Fruit fly (Drosophila melanogaster) whole organism, embryonic: ENCODE data around the gene da.

Source experiments
- Bteb2 ChIP-seq: fragments of 200-800 bp; sonication (Bioruptor generic); optimal IDR thresholded peaks from 2 replicates; lab custom pipeline; 2016; ENCODE audit warnings: missing biosample characterization, missing genetic modification characterization
- CG10209 ChIP-seq: fragments of 200-800 bp; sonication (Bioruptor generic); optimal IDR thresholded peaks from 3 replicates; lab custom pipeline; 2017; ENCODE audit warnings: missing biosample characterization, mild to moderate bottlenecking, missing genetic modification characterization, missing genetic modification reagents
- CG12659 ChIP-seq: fragments of 200-800 bp; sonication (Bioruptor generic); optimal IDR thresholded peaks from 3 replicates; lab custom pipeline; 2017; ENCODE audit warnings: mild to moderate bottlenecking, missing biosample characterization, missing genetic modification reagents, missing genetic modification characterization
- CG12942 ChIP-seq: fragments of 200-800 bp; sonication (Bioruptor generic); optimal IDR thresholded peaks from 3 replicates; lab custom pipeline; 2016; ENCODE audit warnings: missing biosample characterization, missing genetic modification characterization
- CG15073 ChIP-seq: fragments of 200-800 bp; sonication (Bioruptor generic); optimal IDR thresholded peaks from 2 replicates; lab custom pipeline; 2016; ENCODE audit warnings: missing biosample characterization, missing genetic modification characterization
- CG2202 ChIP-seq: fragments of 200-800 bp; sonication (Bioruptor generic); optimal IDR thresholded peaks from 2 replicates; lab custom pipeline; 2018; ENCODE audit warnings: missing biosample characterization, mild to moderate bottlenecking, missing genetic modification characterization
- CG30403 ChIP-seq: fragments of 200-800 bp; sonication (Bioruptor generic); optimal IDR thresholded peaks from 3 replicates; lab custom pipeline; 2016; ENCODE audit warnings: missing biosample characterization, missing genetic modification characterization
- CG31441 ChIP-seq: fragments of 200-800 bp; sonication (Bioruptor generic); IDR thresholded peaks from 2 replicates; pipeline ENCODE4 v1.3.6; 2022; ENCODE audit warnings: missing biosample characterization, missing genetic modification characterization
- CG32772 ChIP-seq: fragments of 200-800 bp; sonication (Bioruptor generic); IDR thresholded peaks from 2 replicates; pipeline ENCODE4 v1.3.6; 2022; ENCODE audit warnings: missing biosample characterization, missing genetic modification characterization
- CG33557 ChIP-seq: fragments of 200-800 bp; sonication (Bioruptor generic); optimal IDR thresholded peaks from 2 replicates; lab custom pipeline; 2019; ENCODE audit warnings: missing biosample characterization, mild to moderate bottlenecking, missing genetic modification characterization, moderate library complexity
- CG3407 ChIP-seq: fragments of 200-800 bp; sonication (Bioruptor generic); optimal IDR thresholded peaks from 2 replicates; lab custom pipeline; 2018; ENCODE audit warnings: missing biosample characterization, mild to moderate bottlenecking, missing genetic modification characterization
- CG5180 ChIP-seq: fragments of 200-800 bp; sonication (Bioruptor generic); optimal IDR thresholded peaks from 3 replicates; lab custom pipeline; 2017; ENCODE audit warnings: missing biosample characterization, missing genetic modification characterization, mild to moderate bottlenecking, moderate library complexity, missing genetic modification reagents
- CG5245 ChIP-seq: fragments of 200-800 bp; sonication (Bioruptor generic); optimal IDR thresholded peaks from 3 replicates; lab custom pipeline; 2016; ENCODE audit warnings: missing biosample characterization, missing genetic modification characterization
- CG6654 ChIP-seq: fragments of 200-800 bp; sonication (Bioruptor generic); optimal IDR thresholded peaks from 2 replicates; lab custom pipeline; 2017; ENCODE audit warnings: missing biosample characterization, mild to moderate bottlenecking, missing genetic modification characterization
- CG6791 ChIP-seq: fragments of 200-800 bp; sonication (Bioruptor generic); IDR thresholded peaks from 3 replicates; pipeline ENCODE4 v1.3.6; 2022; ENCODE audit warnings: missing biosample characterization, missing genetic modification characterization; ENCODE audit not compliant: partially characterized antibody
- CG7556 ChIP-seq: fragments of 200-800 bp; sonication (Bioruptor generic); optimal IDR thresholded peaks from 2 replicates; lab custom pipeline; 2017; ENCODE audit warnings: missing biosample characterization, mild to moderate bottlenecking, missing genetic modification characterization
- CG7963 ChIP-seq: fragments of 200-800 bp; sonication (Bioruptor generic); IDR thresholded peaks from 3 replicates; pipeline ENCODE4 v1.3.6; 2022; ENCODE audit warnings: missing biosample characterization, missing genetic modification characterization; ENCODE audit not compliant: partially characterized antibody
- CG9727 ChIP-seq: fragments of 200-800 bp; sonication (Bioruptor generic); optimal IDR thresholded peaks from 3 replicates; lab custom pipeline; 2017; ENCODE audit warnings: missing biosample characterization, mild to moderate bottlenecking, missing genetic modification characterization
- CG9817 ChIP-seq: fragments of 200-800 bp; sonication (Bioruptor generic); optimal IDR thresholded peaks from 2 replicates; lab custom pipeline; 2018; ENCODE audit warnings: missing biosample characterization, mild to moderate bottlenecking, missing genetic modification characterization, moderate library complexity
- Dbx ChIP-seq: fragments of 200-800 bp; sonication (Bioruptor generic); IDR thresholded peaks from 3 replicates; pipeline ENCODE4 v1.3.6; 2022; ENCODE audit warnings: missing biosample characterization, missing genetic modification characterization
- Ets97D ChIP-seq: fragments of 200-800 bp; sonication (Bioruptor generic); optimal IDR thresholded peaks from 3 replicates; lab custom pipeline; 2016; ENCODE audit warnings: missing biosample characterization, missing genetic modification characterization
- HLH3B ChIP-seq: fragments of 200-800 bp; sonication (Bioruptor generic); IDR thresholded peaks from 2 replicates; pipeline ENCODE4 v1.3.6; 2022; ENCODE audit warnings: missing biosample characterization, missing genetic modification characterization
- Myb ChIP-seq: fragments of 200-800 bp; sonication (Bioruptor generic); optimal IDR thresholded peaks from 2 replicates; lab custom pipeline; 2016; ENCODE audit warnings: missing biosample characterization, missing genetic modification characterization
- Nf-YB ChIP-seq: fragments of 200-800 bp; sonication (Bioruptor generic); optimal IDR thresholded peaks from 3 replicates; lab custom pipeline; 2019; ENCODE audit warnings: missing biosample characterization, mild to moderate bottlenecking, missing genetic modification characterization, moderate library complexity
- Rfx ChIP-seq: fragments of 200-800 bp; sonication (Bioruptor generic); IDR thresholded peaks from 2 replicates; pipeline ENCODE4 v1.3.6; 2022; ENCODE audit warnings: missing biosample characterization, missing genetic modification characterization
- Sin3A ChIP-seq: fragments of >200 bp; optimal IDR thresholded peaks from 2 replicates; lab custom pipeline; 2018
- Spps ChIP-seq: fragments of 200-800 bp; sonication (Bioruptor generic); optimal IDR thresholded peaks from 2 replicates; lab custom pipeline; 2018; ENCODE audit warnings: missing biosample characterization, mild to moderate bottlenecking, missing genetic modification characterization
- chinmo ChIP-seq: fragments of 200-800 bp; sonication (Bioruptor generic); IDR thresholded peaks from 4 replicates; pipeline ENCODE4 v1.3.6; 2022; ENCODE audit warnings: missing biosample characterization, missing genetic modification characterization; ENCODE audit not compliant: partially characterized antibody
- crol ChIP-seq: fragments of 200-800 bp; sonication (Bioruptor generic); IDR thresholded peaks from 2 replicates; pipeline ENCODE4 v1.3.6; 2022; ENCODE audit warnings: missing biosample characterization, missing genetic modification characterization
- dati ChIP-seq: fragments of 200-800 bp; sonication (Bioruptor generic); IDR thresholded peaks from 2 replicates; pipeline ENCODE4 v1.3.6; 2022; ENCODE audit warnings: missing biosample characterization, missing genetic modification characterization
- dm ChIP-seq: fragments of 200-800 bp; sonication (Bioruptor generic); optimal IDR thresholded peaks from 3 replicates; lab custom pipeline; 2016; ENCODE audit warnings: missing biosample characterization, missing genetic modification characterization
- exex ChIP-seq: fragments of 200-800 bp; sonication (Bioruptor generic); optimal IDR thresholded peaks from 4 replicates; lab custom pipeline; 2018; ENCODE audit warnings: missing biosample characterization, mild to moderate bottlenecking, missing genetic modification characterization, moderate library complexity
- fd102C ChIP-seq: fragments of 200-800 bp; sonication (Bioruptor generic); optimal IDR thresholded peaks from 2 replicates; lab custom pipeline; 2018; ENCODE audit warnings: missing biosample characterization, mild to moderate bottlenecking, missing genetic modification characterization, moderate library complexity
- fd3F ChIP-seq: fragments of 200-800 bp; sonication (Bioruptor generic); optimal IDR thresholded peaks from 2 replicates; lab custom pipeline; 2018; ENCODE audit warnings: missing biosample characterization, mild to moderate bottlenecking, missing genetic modification characterization, moderate library complexity
- gcm2 ChIP-seq: fragments of 200-800 bp; sonication (Bioruptor generic); optimal IDR thresholded peaks from 2 replicates; lab custom pipeline; 2016; ENCODE audit warnings: missing biosample characterization, missing genetic modification characterization
- h ChIP-seq: fragments of >200 bp; optimal IDR thresholded peaks from 2 replicates; lab custom pipeline; 2017
- insv ChIP-seq, 2 experiments: fragments of 200-800 bp; sonication (Bioruptor generic); optimal IDR thresholded peaks; 3 replicates each; lab custom pipeline; 2016 to 2018; ENCODE audit warnings: missing biosample characterization in 2 of 2, missing genetic modification characterization in 2 of 2
- jumu ChIP-seq: fragments of 200-800 bp; sonication (Bioruptor generic); optimal IDR thresholded peaks from 3 replicates; lab custom pipeline; 2016; ENCODE audit warnings: missing biosample characterization, missing genetic modification characterization
- lola ChIP-seq, 3 experiments: fragments of >200 bp in 2 of 3; fragments of 200-800 bp in 1 of 3; sonication (Bioruptor generic) in 1 of 3; optimal IDR thresholded peaks; 2 replicates each; lab custom pipeline; 2017 to 2019; ENCODE audit warnings: missing biosample characterization in 3 of 3, missing genetic modification characterization in 3 of 3, mild to moderate bottlenecking in 1 of 3, moderate library complexity in 1 of 3
- luna ChIP-seq: fragments of 200-800 bp; sonication (Bioruptor generic); optimal IDR thresholded peaks from 2 replicates; lab custom pipeline; 2016; ENCODE audit warnings: missing biosample characterization, missing genetic modification characterization
- nom ChIP-seq: fragments of 200-800 bp; sonication (Bioruptor generic); optimal IDR thresholded peaks from 2 replicates; lab custom pipeline; 2017; ENCODE audit warnings: missing biosample characterization, missing genetic modification characterization, mild to moderate bottlenecking, moderate library complexity, missing genetic modification reagents
- odd ChIP-seq: fragments of 200-800 bp; sonication (Bioruptor generic); optimal IDR thresholded peaks from 2 replicates; lab custom pipeline; 2017; ENCODE audit warnings: missing biosample characterization, mild to moderate bottlenecking, missing genetic modification characterization
- phol ChIP-seq: fragments of 200-800 bp; sonication (Bioruptor generic); optimal IDR thresholded peaks from 3 replicates; lab custom pipeline; 2018; ENCODE audit warnings: missing biosample characterization, mild to moderate bottlenecking, missing genetic modification characterization, moderate library complexity
- run ChIP-seq: fragments of 200-800 bp; sonication (Bioruptor generic); optimal IDR thresholded peaks from 3 replicates; lab custom pipeline; 2018; ENCODE audit warnings: missing biosample characterization, mild to moderate bottlenecking, missing genetic modification characterization
- scrt ChIP-seq: fragments of 200-800 bp; sonication (Bioruptor generic); optimal IDR thresholded peaks from 2 replicates; lab custom pipeline; 2018; ENCODE audit warnings: missing biosample characterization, mild to moderate bottlenecking, missing genetic modification characterization, moderate library complexity
- sd ChIP-seq: fragments of 200-800 bp; sonication (Bioruptor generic); optimal IDR thresholded peaks from 3 replicates; lab custom pipeline; 2018; ENCODE audit warnings: missing biosample characterization, mild to moderate bottlenecking, missing genetic modification characterization, moderate library complexity
- sna ChIP-seq: fragments of 200-800 bp; sonication (Bioruptor generic); IDR thresholded peaks from 2 replicates; pipeline ENCODE4 v1.3.6; 2022; ENCODE audit warnings: missing biosample characterization, missing genetic modification characterization; ENCODE audit not compliant: partially characterized antibody
- wdn ChIP-seq: fragments of 200-800 bp; sonication (Bioruptor generic); IDR thresholded peaks from 2 replicates; pipeline ENCODE4 v1.3.6; 2022; ENCODE audit warnings: missing biosample characterization, missing genetic modification characterization
- wor ChIP-seq: fragments of 200-800 bp; sonication (Bioruptor generic); IDR thresholded peaks from 2 replicates; pipeline ENCODE4 v1.3.6; 2022; ENCODE audit warnings: missing biosample characterization, missing genetic modification characterization
- zen ChIP-seq: fragments of 200-800 bp; sonication (Bioruptor generic); optimal IDR thresholded peaks from 3 replicates; lab custom pipeline; 2018; ENCODE audit warnings: missing biosample characterization, mild to moderate bottlenecking, missing genetic modification characterization, moderate library complexity

da gene

DNA sequence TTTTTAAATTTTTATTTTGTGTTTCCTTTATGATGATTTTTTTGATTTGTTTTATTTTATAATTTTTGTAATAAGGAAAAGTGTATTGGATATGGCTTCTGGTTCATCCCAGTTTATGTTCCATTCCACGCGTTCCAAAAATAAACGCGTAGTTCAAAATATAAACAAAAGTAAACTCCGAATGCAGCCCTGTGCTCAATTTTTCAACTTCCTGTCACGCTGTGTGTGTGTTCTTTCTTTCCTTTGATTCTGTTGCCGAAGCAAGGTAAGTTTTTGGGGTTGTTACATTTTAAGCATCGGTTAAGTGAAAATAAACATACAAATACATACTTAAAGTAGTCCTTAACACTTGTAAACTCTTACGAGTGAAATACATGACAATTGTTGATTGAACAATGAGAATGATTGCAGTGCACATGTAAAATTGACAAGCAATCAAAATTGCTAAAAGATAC lies 20.2 kb downstream of the da start, which contains the start of the genes Ip259 and RpS27A (continued):
- TF ChIP-seq Myb (GFP tag; lab: Kevin White, UChicago): peak; percentile 42
- no peak for TF ChIP-seq h (lab: Kevin White, UChicago)
- TF ChIP-seq phol (tag; lab: Kevin White, UChicago): peak; percentile 85
- no peak for TF ChIP-seq CG7556
- TF ChIP-seq luna: peak; percentile 56
- TF ChIP-seq CG12659 (GFP tag; lab: Kevin White, UChicago): peak; percentile 90
- TF ChIP-seq Dbx (GFP tag; lab: Robert Waterston, UW): peak; percentile 88
- peak; percentile 7 for TF ChIP-seq CG5245
- peak; percentile 58 for TF ChIP-seq Nf-YB
- TF ChIP-seq CG6791: no peak
- TF ChIP-seq CG6654: peak; percentile 22
- peak; percentile 65 for TF ChIP-seq odd (GFP tag; lab: Kevin White, UChicago)
- peak; percentile 70 for TF ChIP-seq CG3407 (GFP tag; lab: Kevin White, UChicago)
- TF ChIP-seq Ets97D (GFP tag; lab: Kevin White, UChicago): peak; percentile 99
- TF ChIP-seq insv (GFP tag; optimal IDR thresholded peaks at IDR 0.05; lab: Kevin White, UChicago): peak in 1 of 2 experiments; percentile 62
- no peak for TF ChIP-seq sd (tag; lab: Kevin White, UChicago)
- peak; percentile 86; the same call in 1 of the 2 replicates for TF ChIP-seq Rfx
- TF ChIP-seq wor (GFP tag; lab: Robert Waterston, UW): no peak
- peak; percentile 10 for TF ChIP-seq gcm2 (GFP tag; lab: Kevin White, UChicago)
- TF ChIP-seq Sin3A (lab: Kevin White, UChicago): no peak
- peak; percentile 73; the same call in 1 of the 2 replicates for TF ChIP-seq HLH3B (GFP tag; lab: Robert Waterston, UW)
- peak; percentile 80 for TF ChIP-seq CG10209 (GFP tag; lab: Kevin White, UChicago)
- TF ChIP-seq CG2202 (tag; lab: Kevin White, UChicago): peak; percentile 57
- no peak for TF ChIP-seq chinmo (GFP tag; lab: Robert Waterston, UW)
- peak; percentile 56 for TF ChIP-seq CG30403 (GFP tag; lab: Kevin White, UChicago)
- no peak; the same call in 1 of the 2 replicates for TF ChIP-seq CG31441 (GFP tag; lab: Robert Waterston, UW)
- TF ChIP-seq nom (GFP tag; lab: Kevin White, UChicago): peak; percentile 83
- TF ChIP-seq fd3F: peak; percentile 58
- TF ChIP-seq dati: peak; percentile 58
- TF ChIP-seq exex (tag; lab: Kevin White, UChicago): no peak
- no peak for TF ChIP-seq CG15073 (GFP tag; lab: Kevin White, UChicago)
- no peak for TF ChIP-seq run (tag; lab: Kevin White, UChicago)
- TF ChIP-seq CG7963 (GFP tag; lab: Robert Waterston, UW): no peak
- TF ChIP-seq fd102C (GFP tag; lab: Kevin White, UChicago): peak; percentile 2
- TF ChIP-seq Bteb2 (GFP tag; lab: Kevin White, UChicago): peak; percentile 55
- TF ChIP-seq zen (tag; lab: Kevin White, UChicago): peak; percentile 75
- TF ChIP-seq scrt (GFP tag; lab: Kevin White, UChicago): peak; percentile 74
- peak; percentile 54; the same call in 1 of the 2 replicates for TF ChIP-seq wdn (GFP tag; lab: Robert Waterston, UW)
- no peak for TF ChIP-seq jumu
- TF ChIP-seq lola (GFP tag; optimal IDR thresholded peaks at IDR 0.05; lab: Kevin White, UChicago): peak in 1 of 3 experiments; percentile 36
- TF ChIP-seq CG5180 (GFP tag; lab: Kevin White, UChicago): peak; percentile 46
- TF ChIP-seq dm (GFP tag; lab: Kevin White, UChicago): peak; percentile 96
- TF ChIP-seq crol (GFP tag; lab: Robert Waterston, UW): no peak
- TF ChIP-seq CG9817: peak; percentile 70
- no peak for TF ChIP-seq sna (GFP tag; lab: Robert Waterston, UW)
- TF ChIP-seq CG9727: peak; percentile 91
- no peak; the same call in 1 of the 2 replicates for TF ChIP-seq CG32772
- TF ChIP-seq CG33557: peak; percentile 69
- peak; percentile 58 for TF ChIP-seq CG12942
- peak; percentile 21 for TF ChIP-seq Spps (tag; lab: Kevin White, UChicago)
